Worm (Caenorhabditis elegans) whole organism, young adult: Measurements from ENCODE around the gene xpo-3.

Experiments
- B0261.1 ChIP-seq: sonication (generic microtip); optimal IDR thresholded peaks from 2 replicates; lab custom pipeline; 2016; ENCODE audit warnings: mild to moderate bottlenecking, missing genetic modification characterization, moderate library complexity, missing compliant biosample characterization
- akir-1 ChIP-seq: fragments of 200-800 bp; sonication (Bioruptor generic); optimal IDR thresholded peaks from 2 replicates; lab custom pipeline; 2018; ENCODE audit warnings: mild to moderate bottlenecking, missing genetic modification characterization, moderate library complexity, missing compliant biosample characterization
- attf-3 ChIP-seq: fragments of 200-800 bp; sonication (Bioruptor generic); conservative IDR thresholded peaks from 2 replicates; pipeline ENCODE4 v1.3.6; 2022; ENCODE audit warnings: missing genetic modification reagents, missing genetic modification characterization, missing compliant biosample characterization
- lsy-27 ChIP-seq: sonication (generic microtip); optimal IDR thresholded peaks from 2 replicates; lab custom pipeline; 2017; ENCODE audit warnings: missing genetic modification characterization, mild to moderate bottlenecking, missing compliant biosample characterization, antibody characterized with exemption, missing genotype, borderline replicate concordance; ENCODE audit not compliant: insufficient read depth
- nfyb-1 ChIP-seq: fragments of 200-800 bp; sonication (Bioruptor generic); IDR thresholded peaks from 2 replicates; pipeline ENCODE4 v1.3.6; 2022; ENCODE audit warnings: missing genetic modification reagents, missing genetic modification characterization, missing compliant biosample characterization
- snpc-1.3 ChIP-seq: sonication (generic microtip); optimal IDR thresholded peaks from 2 replicates; lab custom pipeline; 2017; ENCODE audit warnings: missing genetic modification characterization, mild to moderate bottlenecking, missing compliant biosample characterization, antibody characterized with exemption, moderate library complexity, missing genotype, missing genetic modification reagents; ENCODE audit not compliant: insufficient read depth
- ztf-3 ChIP-seq: fragments of 200-800 bp; sonication (Bioruptor generic); optimal IDR thresholded peaks from 2 replicates; lab custom pipeline; 2018; ENCODE audit warnings: mild to moderate bottlenecking, missing genetic modification characterization, missing compliant biosample characterization

DNA sequence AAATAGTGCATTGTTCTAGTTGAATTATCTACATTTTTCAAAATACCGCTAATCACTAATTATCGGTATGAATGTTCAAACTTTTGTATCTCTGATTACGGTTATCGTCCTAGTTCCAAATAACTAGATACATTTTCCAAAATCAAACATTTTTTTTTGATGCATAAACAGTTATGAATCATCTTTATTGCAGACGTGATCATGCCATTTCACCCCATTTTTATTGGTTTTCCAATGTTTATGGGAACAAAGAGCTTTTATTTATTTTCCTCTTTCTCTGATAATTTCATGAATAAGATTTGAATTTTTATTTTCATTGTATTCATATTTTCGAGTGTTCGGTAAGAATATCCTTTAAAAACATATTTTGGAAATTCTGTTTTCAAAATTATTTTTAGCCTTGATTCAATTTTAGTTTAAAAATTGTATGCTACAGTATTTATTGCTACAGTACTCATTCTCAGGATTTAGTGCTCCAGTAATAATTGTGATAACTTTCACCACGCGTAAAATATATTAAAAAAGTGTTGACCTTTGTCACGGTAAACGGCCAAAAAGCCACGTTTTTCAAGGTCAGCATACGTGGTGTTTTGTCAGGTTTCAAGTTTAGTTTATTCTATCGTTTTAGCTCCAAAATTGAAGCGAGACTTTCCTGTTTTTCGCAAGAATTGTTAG is 32.9 kb upstream of the xpo-3 start, which contains the start of gene csr-1:
- TF ChIP-seq B0261.1 (no peak), snpc-1.3 (tag; lab: Kevin White, UChicago) (no peak), ztf-3 (GFP tag; lab: Kevin White, UChicago) (no peak), akir-1 (no peak), nfyb-1 (GFP tag; lab: Robert Waterston, UW) (no peak), attf-3 (GFP tag; lab: Robert Waterston, UW) (no peak), lsy-27 (tag; lab: Kevin White, UChicago) (no peak)
